Fruit fly (Drosophila melanogaster) whole organism, prepupa: ENCODE data around the gene RapGAP1.
A peak's percentile ranks its signal among the peaks of the same experiment; 100 is the strongest.

Source experiments
- CG10631 ChIP-seq: fragments of 200-800 bp; sonication (Bioruptor generic); optimal IDR thresholded peaks from 2 replicates; lab custom pipeline; 2016; ENCODE audit warnings: missing biosample characterization, missing genetic modification characterization
- CG11762 ChIP-seq: fragments of 200-800 bp; sonication (Bioruptor generic); optimal IDR thresholded peaks from 3 replicates; lab custom pipeline; 2016; ENCODE audit warnings: missing biosample characterization, missing genetic modification characterization; ENCODE audit not compliant: insufficient read depth
- CG11902 ChIP-seq: fragments of 200-800 bp; sonication (Bioruptor generic); optimal IDR thresholded peaks from 3 replicates; lab custom pipeline; 2016; ENCODE audit warnings: missing biosample characterization, missing genetic modification characterization
- CG1621 ChIP-seq: fragments of 200-800 bp; sonication (Bioruptor generic); optimal IDR thresholded peaks from 3 replicates; lab custom pipeline; 2018; ENCODE audit warnings: missing biosample characterization, mild to moderate bottlenecking, missing genetic modification characterization
- CG16779 ChIP-seq: fragments of 200-800 bp; sonication (Bioruptor generic); optimal IDR thresholded peaks from 3 replicates; lab custom pipeline; 2017; ENCODE audit warnings: missing biosample characterization, mild to moderate bottlenecking, missing genetic modification characterization
- CG31627 ChIP-seq: fragments of 200-800 bp; sonication (Bioruptor generic); optimal IDR thresholded peaks from 3 replicates; lab custom pipeline; 2016; ENCODE audit warnings: missing biosample characterization, missing genetic modification characterization
- CG32006 ChIP-seq: fragments of 200-800 bp; sonication (Bioruptor generic); optimal IDR thresholded peaks from 3 replicates; lab custom pipeline; 2017; ENCODE audit warnings: missing biosample characterization, mild to moderate bottlenecking, missing genetic modification characterization
- CG34406 ChIP-seq: fragments of 200-800 bp; sonication (Bioruptor generic); optimal IDR thresholded peaks from 3 replicates; lab custom pipeline; 2016; ENCODE audit warnings: missing biosample characterization, missing genetic modification characterization
- CG3919 ChIP-seq: fragments of 200-800 bp; sonication (Bioruptor generic); optimal IDR thresholded peaks from 3 replicates; lab custom pipeline; 2016; ENCODE audit warnings: missing biosample characterization, missing genetic modification characterization
- CG6163 ChIP-seq: fragments of 200-800 bp; sonication (Bioruptor generic); IDR thresholded peaks from 3 replicates; pipeline ENCODE4 v1.3.6; 2022; ENCODE audit warnings: missing biosample characterization, missing genetic modification characterization
- CG6276 ChIP-seq: fragments of 200-800 bp; sonication (Bioruptor generic); optimal IDR thresholded peaks from 2 replicates; lab custom pipeline; 2017; ENCODE audit warnings: missing biosample characterization, mild to moderate bottlenecking, missing genetic modification characterization
- CG6792 ChIP-seq: fragments of 200-800 bp; sonication (Bioruptor generic); optimal IDR thresholded peaks from 3 replicates; lab custom pipeline; 2016; ENCODE audit warnings: missing biosample characterization, missing genetic modification characterization
- CG6854 ChIP-seq: fragments of 200-800 bp; sonication (Bioruptor generic); optimal IDR thresholded peaks from 2 replicates; lab custom pipeline; 2017; ENCODE audit warnings: missing biosample characterization, mild to moderate bottlenecking, missing genetic modification characterization
- CG7368 ChIP-seq: fragments of 200-800 bp; sonication (Bioruptor generic); optimal IDR thresholded peaks from 3 replicates; lab custom pipeline; 2016; ENCODE audit warnings: missing biosample characterization, missing genetic modification characterization
- CG8119 ChIP-seq: fragments of 200-800 bp; sonication (Bioruptor generic); IDR thresholded peaks from 3 replicates; pipeline ENCODE4 v1.3.6; 2022; ENCODE audit warnings: missing biosample characterization, missing genetic modification characterization
- CG9139 ChIP-seq: fragments of 200-800 bp; sonication (Bioruptor generic); optimal IDR thresholded peaks from 3 replicates; lab custom pipeline; 2017; ENCODE audit warnings: missing biosample characterization, mild to moderate bottlenecking, missing genetic modification characterization
- Eip78C ChIP-seq: fragments of 200-800 bp; sonication (Bioruptor generic); peaks from one replicate; lab custom pipeline; 2016; ENCODE audit warnings: missing biosample characterization, missing genetic modification characterization
- Eip93F ChIP-seq: fragments of 200-800 bp; sonication (Bioruptor generic); optimal IDR thresholded peaks from 2 replicates; lab custom pipeline; 2016; ENCODE audit warnings: missing biosample characterization, mild to moderate bottlenecking, missing genetic modification characterization
- Ets21C ChIP-seq: fragments of 200-800 bp; sonication (Bioruptor generic); optimal IDR thresholded peaks from 3 replicates; lab custom pipeline; 2016; ENCODE audit warnings: missing biosample characterization, missing genetic modification characterization
- Hr38 ChIP-seq: sonication (Bioruptor generic); optimal IDR thresholded peaks from 2 replicates; lab custom pipeline; 2016; ENCODE audit warnings: missing biosample characterization, missing genetic modification characterization
- Smox ChIP-seq: fragments of 200-800 bp; sonication (Bioruptor generic); optimal IDR thresholded peaks from 3 replicates; lab custom pipeline; 2016; ENCODE audit warnings: missing biosample characterization, missing genetic modification characterization
- Sox14 ChIP-seq: fragments of 200-800 bp; sonication (Bioruptor generic); optimal IDR thresholded peaks from 3 replicates; lab custom pipeline; 2016; ENCODE audit warnings: missing biosample characterization, missing genetic modification characterization
- Sox15 ChIP-seq: fragments of 200-800 bp; sonication (Bioruptor generic); optimal IDR thresholded peaks from 3 replicates; lab custom pipeline; 2016; ENCODE audit warnings: missing biosample characterization, missing genetic modification characterization
- acj6 ChIP-seq: fragments of 200-800 bp; sonication (Bioruptor generic); optimal IDR thresholded peaks from 3 replicates; lab custom pipeline; 2016; ENCODE audit warnings: missing biosample characterization, missing genetic modification characterization
- esn ChIP-seq: fragments of 200-800 bp; sonication (Bioruptor generic); optimal IDR thresholded peaks from 2 replicates; lab custom pipeline; 2016; ENCODE audit warnings: missing biosample characterization, mild to moderate bottlenecking, missing genetic modification characterization, moderate library complexity
- fd59A ChIP-seq: fragments of 200-800 bp; sonication (Bioruptor generic); optimal IDR thresholded peaks from 2 replicates; lab custom pipeline; 2017; ENCODE audit warnings: missing biosample characterization, mild to moderate bottlenecking, missing genetic modification characterization, missing genetic modification reagents
- fkh ChIP-seq: fragments of 200-800 bp; sonication (Bioruptor generic); optimal IDR thresholded peaks from 3 replicates; lab custom pipeline; 2017; ENCODE audit warnings: missing biosample characterization, mild to moderate bottlenecking, missing genetic modification characterization, moderate library complexity
- net ChIP-seq: fragments of 200-800 bp; sonication (Bioruptor generic); optimal IDR thresholded peaks from 3 replicates; lab custom pipeline; 2016; ENCODE audit warnings: missing biosample characterization, missing genetic modification characterization
- salr ChIP-seq, 2 experiments: fragments of 200-800 bp; sonication (Bioruptor generic); optimal IDR thresholded peaks; 3 replicates each; lab custom pipeline; 2016 to 2018; ENCODE audit warnings: missing biosample characterization in 2 of 2, missing genetic modification characterization in 2 of 2, mild to moderate bottlenecking in 1 of 2
- ss ChIP-seq, 2 experiments: fragments of 200-800 bp; sonication (Bioruptor generic); optimal IDR thresholded peaks; 2 replicates in 1 of 2; 3 replicates in 1 of 2; lab custom pipeline; 2017 to 2018; ENCODE audit warnings: mild to moderate bottlenecking in 2 of 2, missing biosample characterization in 2 of 2, missing genetic modification characterization in 2 of 2, moderate library complexity in 1 of 2
- svp ChIP-seq: fragments of 200-800 bp; sonication (Bioruptor generic); peaks from one replicate; lab custom pipeline; 2016; ENCODE audit warnings: missing biosample characterization, missing genetic modification characterization
- vri ChIP-seq: fragments of 200-800 bp; sonication (Bioruptor generic); optimal IDR thresholded peaks from 3 replicates; lab custom pipeline; 2016; ENCODE audit warnings: missing biosample characterization, mild to moderate bottlenecking, missing genetic modification characterization

The RapGAP1 gene

DNA sequence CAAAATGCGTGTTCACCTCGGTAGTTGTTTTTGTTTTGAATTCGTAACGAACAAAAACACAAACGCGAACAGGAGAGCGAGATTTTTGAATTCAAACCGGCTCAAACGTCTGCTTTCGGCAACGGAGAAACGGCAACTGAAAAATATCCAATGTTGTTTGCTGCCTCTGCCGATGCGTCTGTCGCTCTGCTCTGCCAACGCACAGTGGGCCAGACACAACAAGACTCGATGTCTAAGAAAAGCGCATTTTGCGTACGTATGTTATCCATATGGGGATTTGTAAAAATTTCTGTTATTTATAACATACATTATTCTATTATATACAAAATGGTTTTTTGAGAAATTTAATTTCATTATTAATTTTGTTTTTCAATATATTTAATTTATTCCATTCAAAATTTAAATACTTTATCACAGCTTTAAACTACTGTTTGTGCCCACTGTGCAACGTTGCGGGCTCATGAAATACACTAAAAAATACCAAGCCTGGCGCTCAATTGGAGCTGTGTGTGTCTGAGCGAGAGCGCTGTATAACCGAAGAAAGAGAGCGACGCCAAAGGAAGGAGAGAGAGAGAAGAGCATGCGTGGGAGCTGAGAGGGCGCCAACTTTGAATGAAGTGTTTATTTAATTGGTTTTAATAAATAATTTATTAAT, 48.2 kb downstream of the RapGAP1 start (continued):
- TF ChIP-seq CG11762 (GFP tag; lab: Kevin White, UChicago) (peak; percentile 95), CG8119 (GFP tag; lab: Robert Waterston, UW) (peak; percentile 98), Smox (GFP tag; lab: Kevin White, UChicago) (peak; percentile 93), Sox14 (GFP tag; lab: Kevin White, UChicago) (peak; percentile 90), CG11902 (GFP tag; lab: Kevin White, UChicago) (peak; percentile 94), fd59A (GFP tag; lab: Kevin White, UChicago) (peak; percentile 98), CG31627 (GFP tag; lab: Kevin White, UChicago) (peak; percentile 86), CG6163 (GFP tag; lab: Robert Waterston, UW) (peak; percentile 94), vri (GFP tag; lab: Kevin White, UChicago) (peak; percentile 91), CG6792 (GFP tag; lab: Kevin White, UChicago) (peak; percentile 97), CG9139 (peak; percentile 97), CG6854 (peak; percentile 98), CG16779 (tag; lab: Kevin White, UChicago) (peak; percentile 96), salr (GFP tag; optimal IDR thresholded peaks at IDR 0.05; lab: Kevin White, UChicago) (peak; percentile 92 to 98), ss (GFP tag; optimal IDR thresholded peaks at IDR 0.05; lab: Kevin White, UChicago) (peak; percentile 97 to 98), net (GFP tag; lab: Kevin White, UChicago) (peak; percentile 98), Eip93F (GFP tag; lab: Kevin White, UChicago) (peak; percentile 78), CG32006 (GFP tag; lab: Kevin White, UChicago) (peak; percentile 98), CG6276 (GFP tag; lab: Kevin White, UChicago) (peak; percentile 98), CG7368 (GFP tag; lab: Kevin White, UChicago) (peak; percentile 96), CG34406 (GFP tag; lab: Kevin White, UChicago) (peak; percentile 98), Sox15 (peak; percentile 94), Ets21C (peak; percentile 84), CG10631 (peak; percentile 98), CG3919 (GFP tag; lab: Kevin White, UChicago) (peak; percentile 97), esn (GFP tag; lab: Kevin White, UChicago) (peak; percentile 97)

DNA sequence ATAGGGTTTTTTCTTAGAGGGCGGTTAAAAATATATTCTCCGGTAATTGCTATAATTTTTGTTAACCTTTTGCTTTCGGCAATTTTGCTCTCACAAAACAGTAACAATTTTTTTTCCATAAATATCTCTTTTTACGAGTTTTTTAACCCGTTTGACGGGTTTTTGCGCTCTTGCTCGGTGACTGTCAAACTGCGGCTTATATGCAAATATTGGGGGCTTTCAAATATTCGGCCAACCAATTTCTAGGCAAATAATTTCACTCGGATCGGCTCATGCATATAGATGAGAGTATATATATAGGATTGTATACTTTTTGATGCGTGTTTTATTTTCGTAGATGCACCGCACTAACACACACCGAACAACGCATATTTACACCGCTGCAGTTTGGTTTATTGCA, 48.8 kb downstream of the RapGAP1 start:
- TF ChIP-seq Eip78C (peak; percentile 7), ss (GFP tag; optimal IDR thresholded peaks at IDR 0.05; lab: Kevin White, UChicago) (no peak), acj6 (GFP tag; lab: Kevin White, UChicago) (no peak), net (GFP tag; lab: Kevin White, UChicago) (no peak)

DNA sequence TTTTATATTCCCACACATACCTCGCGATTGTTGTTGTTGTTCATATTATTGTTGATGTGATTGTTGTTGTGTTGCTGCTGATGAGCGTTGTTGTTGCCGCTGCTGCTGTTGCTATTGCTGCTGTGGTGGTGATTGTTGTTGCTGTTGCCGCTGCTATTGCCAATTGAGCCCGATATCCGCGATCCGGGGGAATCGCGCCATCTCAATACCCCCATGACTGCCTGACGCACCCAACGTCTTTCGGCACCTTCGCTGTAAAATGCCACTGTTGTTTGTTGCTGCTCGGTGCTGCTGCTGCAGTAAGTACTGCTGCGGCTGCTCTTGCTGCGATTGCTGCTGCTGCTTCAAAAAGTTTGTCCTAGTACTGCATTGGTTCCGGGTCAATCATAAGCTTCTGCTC, 49.6 kb downstream of the RapGAP1 start:
- TF ChIP-seq CG1621 (no peak), fkh (no peak)

DNA sequence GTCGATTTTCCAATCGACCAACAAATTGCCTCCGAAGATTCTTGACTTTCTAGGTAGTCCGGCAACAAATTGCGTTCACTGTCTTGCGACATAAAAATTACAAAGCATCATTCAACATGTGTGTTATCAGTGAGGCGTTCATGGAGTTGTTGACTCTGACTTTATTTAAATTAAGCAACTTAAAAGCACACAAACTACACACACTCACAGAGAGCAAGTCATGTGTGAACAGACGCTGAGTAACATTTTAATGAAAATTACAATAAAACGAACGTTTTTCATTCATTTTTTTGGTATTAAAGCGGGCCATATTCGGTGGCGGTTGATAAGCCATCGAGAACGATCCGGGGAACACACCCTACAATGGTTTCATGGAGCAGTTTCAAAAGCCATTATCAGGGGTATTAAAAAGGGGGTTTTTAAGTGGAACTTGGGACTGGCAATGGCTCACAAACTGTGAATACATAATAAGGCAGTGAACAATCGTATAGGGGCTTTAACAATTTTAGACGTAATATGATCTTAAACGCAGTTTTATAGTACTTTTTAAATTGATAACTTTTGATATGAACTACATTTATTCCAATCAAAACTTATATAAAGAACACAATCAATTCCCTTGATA, 50.5 kb downstream of the RapGAP1 start:
- TF ChIP-seq CG34406 (GFP tag; lab: Kevin White, UChicago) (no peak), Hr38 (GFP tag; lab: Kevin White, UChicago) (no peak), svp (GFP tag; lab: Kevin White, UChicago) (peak; percentile 16), Eip78C (peak; percentile 61), fkh (peak; percentile 69)
